Fruit fly (Drosophila melanogaster): ENCODE data around the gene CecC.

- TF ChIP-seq HLH106 (tag; optimal IDR thresholded peaks at IDR 0.05) (no peak), usp (GFP tag; optimal IDR thresholded peaks at IDR 0.05) (no peak), GATAd (GFP tag; optimal IDR thresholded peaks at IDR 0.05) (no peak), Dfd (GFP tag; optimal IDR thresholded peaks at IDR 0.05) (no peak), pan (optimal IDR thresholded peaks at IDR 0.05) (no peak)
These were observed 40.0 kb upstream of the CecC start for dm6 chr3R:30176314-30176713.
